Worm (Caenorhabditis elegans) whole organism, L4 larva: ENCODE measurements around the gene Y22D7AL.3.

Experiments
- F10B5.3 ChIP-seq: sonication (generic microtip); optimal IDR thresholded peaks from 2 replicates; lab custom pipeline; 2016; ENCODE audit warnings: mild to moderate bottlenecking, missing genetic modification characterization, missing compliant biosample characterization
- R02D3.7 ChIP-seq: fragments of 150-350 bp; sonication (generic microtip); optimal IDR thresholded peaks from 3 replicates; lab custom pipeline; 2014; ENCODE audit warnings: missing biosample characterization, missing genetic modification characterization
- dpl-1 ChIP-seq: fragments of 150-350 bp; optimal IDR thresholded peaks from 2 replicates; lab custom pipeline; 2014; ENCODE audit warnings: missing biosample characterization, missing genetic modification reagents, missing genetic modification characterization
- lin-13 ChIP-seq: fragments of 150-350 bp; optimal IDR thresholded peaks from 2 replicates; lab custom pipeline; 2014; ENCODE audit warnings: missing biosample characterization, missing genetic modification reagents, missing genetic modification characterization
- lsy-2 ChIP-seq, 2 experiments: fragments of 150-350 bp in 1 of 2; sonication (generic microtip) in 1 of 2; optimal IDR thresholded peaks; 2 replicates each; lab custom pipeline; 2014 to 2017; ENCODE audit warnings: missing biosample characterization in 2 of 2, missing genetic modification characterization in 2 of 2
- nhr-10 ChIP-seq: fragments of 150-350 bp; optimal IDR thresholded peaks from 2 replicates; lab custom pipeline; 2014; ENCODE audit warnings: missing biosample characterization, missing genetic modification characterization
- nhr-42 ChIP-seq: fragments of 200-800 bp; sonication (Bioruptor generic); IDR thresholded peaks from 2 replicates; pipeline ENCODE4 v1.3.6; 2022; ENCODE audit warnings: missing genetic modification characterization, missing compliant biosample characterization
- nhr-48 ChIP-seq: sonication (generic microtip); optimal IDR thresholded peaks from 2 replicates; lab custom pipeline; 2016; ENCODE audit warnings: mild to moderate bottlenecking, missing genetic modification characterization, missing compliant biosample characterization
- pha-4 ChIP-seq, 2 experiments: fragments of 150-350 bp in 1 of 2; fragments of 200-800 bp in 1 of 2; sonication (Bioruptor generic) in 1 of 2; IDR thresholded peaks in 1 of 2; optimal IDR thresholded peaks in 1 of 2; 2 replicates each; pipeline versions ENCODE4 v1.3.6 to Lab custom; 2014 to 2022; ENCODE audit warnings: missing genetic modification characterization in 2 of 2, missing genetic modification reagents in 2 of 2, missing biosample characterization in 1 of 2, missing compliant biosample characterization in 1 of 2
- pqm-1 ChIP-seq: sonication (generic microtip); optimal IDR thresholded peaks from 2 replicates; lab custom pipeline; 2017; ENCODE audit warnings: missing biosample characterization, missing genetic modification characterization
- sdz-12 ChIP-seq: fragments of 200-800 bp; sonication (Bioruptor generic); optimal IDR thresholded peaks from 2 replicates; lab custom pipeline; 2018; ENCODE audit warnings: mild to moderate bottlenecking, missing genetic modification characterization, missing compliant biosample characterization
- tag-97 ChIP-seq: fragments of 200-800 bp; sonication (Bioruptor generic); IDR thresholded peaks from 2 replicates; pipeline ENCODE4 v1.3.6; 2022; ENCODE audit warnings: missing genetic modification characterization, missing compliant biosample characterization
- zfp-3 ChIP-seq: fragments of 200-800 bp; sonication (Bioruptor generic); conservative IDR thresholded peaks from 2 replicates; pipeline ENCODE4 v1.3.6; 2022; ENCODE audit warnings: missing genetic modification reagents, missing genetic modification characterization, missing compliant biosample characterization

DNA sequence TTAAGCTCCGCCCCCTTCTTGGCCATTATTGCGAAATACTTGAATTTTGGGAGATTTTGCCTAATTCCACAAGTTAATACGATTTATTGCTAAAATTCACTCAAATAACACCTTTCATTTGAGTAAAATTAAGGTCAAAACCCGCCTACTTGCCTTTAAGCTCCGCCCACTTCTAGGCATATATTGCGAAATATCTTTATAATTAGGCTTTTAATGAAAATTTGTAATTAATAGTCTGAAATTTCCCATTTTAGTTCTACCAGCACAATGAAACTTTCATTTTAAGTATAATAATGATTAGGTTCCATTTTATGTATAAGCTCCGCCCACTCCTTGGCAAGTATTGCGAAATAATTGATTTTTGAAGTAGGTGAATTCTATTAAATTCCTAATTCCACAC, 33.5 kb downstream of the Y22D7AL.3 start:
- TF ChIP-seq lin-13 (GFP tag; lab: Kevin White, UChicago) (no peak), nhr-10 (tag; lab: Kevin White, UChicago) (no peak), R02D3.7 (tag; lab: Kevin White, UChicago) (no peak), lsy-2 (tag; optimal IDR thresholded peaks at IDR 0.05; lab: Kevin White, UChicago) (no peak), nhr-48 (tag; lab: Kevin White, UChicago) (no peak), tag-97 (GFP tag; lab: Robert Waterston, UW) (no peak), pha-4 (GFP tag; IDR thresholded peaks at IDR 0.05; lab: Robert Waterston, UW) (no peak), pha-4 (tag; optimal IDR thresholded peaks at IDR 0.05; lab: Kevin White, UChicago) (no peak), dpl-1 (GFP tag; lab: Kevin White, UChicago) (no peak), sdz-12 (GFP tag; lab: Kevin White, UChicago) (no peak), F10B5.3 (tag; lab: Kevin White, UChicago) (no peak), nhr-42 (no peak), pqm-1 (tag; lab: Kevin White, UChicago) (no peak), zfp-3 (no peak)
